Fruit fly (Drosophila melanogaster): ENCODE data around the gene bab2.

Gene bab2

dm6 chr3L:1204674-1205547 lies 27.8 kb upstream of the bab2 start, which contains the start of gene CG9119:
Gene CG9119, minus strand, starts transcription at chr3L:1204795.
- no peak for TF ChIP-seq dsf (GFP tag; optimal IDR thresholded peaks at IDR 0.05; ENCODE audit: borderline replicate concordance)
- TF ChIP-seq N (GFP tag; optimal IDR thresholded peaks at IDR 0.05): no peak
- TF ChIP-seq CG9705 (GFP tag; optimal IDR thresholded peaks at IDR 0.05): no peak
- TF ChIP-seq h (GFP tag; optimal IDR thresholded peaks at IDR 0.05): peak; percentile 59
- TF ChIP-seq Vsx2 (GFP tag; optimal IDR thresholded peaks at IDR 0.05; ENCODE audit: partially characterized antibody): no peak
- no peak for TF ChIP-seq Abd-B (GFP tag; optimal IDR thresholded peaks at IDR 0.05)
- peak; percentile 52 for TF ChIP-seq br (GFP tag; optimal IDR thresholded peaks at IDR 0.05)
- TF ChIP-seq GATAd (GFP tag; optimal IDR thresholded peaks at IDR 0.05): no peak
- TF ChIP-seq HLH106 (tag; optimal IDR thresholded peaks at IDR 0.05): peak; percentile 24
- no peak for TF ChIP-seq lola (GFP tag; optimal IDR thresholded peaks at IDR 0.05)
- no peak for TF ChIP-seq Dfd (GFP tag; optimal IDR thresholded peaks at IDR 0.05)
- no peak for TF ChIP-seq Rel (GFP tag; optimal IDR thresholded peaks at IDR 0.05)
- TF ChIP-seq Rel (tag; optimal IDR thresholded peaks at IDR 0.05): no peak
- TF ChIP-seq pan (optimal IDR thresholded peaks at IDR 0.05): no peak
- no peak for TF ChIP-seq woc (GFP tag; optimal IDR thresholded peaks at IDR 0.05)
- TF ChIP-seq Jra (GFP tag; optimal IDR thresholded peaks at IDR 0.05): no peak
- TF ChIP-seq Myc (optimal IDR thresholded peaks at IDR 0.05): no peak
- TF ChIP-seq Dif (GFP tag; optimal IDR thresholded peaks at IDR 0.05; ENCODE audit: partially characterized antibody): no peak
- TF ChIP-seq sv (GFP tag; optimal IDR thresholded peaks at IDR 0.05): peak; percentile 40
- TF ChIP-seq Hr78 (GFP tag; optimal IDR thresholded peaks at IDR 0.05): no peak
- TF ChIP-seq sage (GFP tag; optimal IDR thresholded peaks at IDR 0.05): no peak
- peak; percentile 6 for TF ChIP-seq psq (GFP tag; optimal IDR thresholded peaks at IDR 0.05)
- no peak for TF ChIP-seq dl (GFP tag; optimal IDR thresholded peaks at IDR 0.05; ENCODE audit: insufficient read depth in 1 of 2, partially characterized antibody in 2 of 2)
- TF ChIP-seq usp (GFP tag; optimal IDR thresholded peaks at IDR 0.05): no peak
- TF ChIP-seq OdsH (GFP tag; optimal IDR thresholded peaks at IDR 0.05): peak; percentile 46
- TF ChIP-seq brk (GFP tag; optimal IDR thresholded peaks at IDR 0.05): no peak
- peak; percentile 34 for TF ChIP-seq dmrt93B (GFP tag; optimal IDR thresholded peaks at IDR 0.05)
- TF ChIP-seq Hnf4 (GFP tag; optimal IDR thresholded peaks at IDR 0.05): no peak
- TF ChIP-seq jim (GFP tag; optimal IDR thresholded peaks at IDR 0.05): no peak
- peak; percentile 28 for TF ChIP-seq Sp1 (GFP tag; optimal IDR thresholded peaks at IDR 0.05)
- TF ChIP-seq CG32264 (GFP tag; optimal IDR thresholded peaks at IDR 0.05): no peak
- TF ChIP-seq Hr83 (GFP tag; optimal IDR thresholded peaks at IDR 0.05; ENCODE audit: poor library complexity, severe bottlenecking): no peak
- TF ChIP-seq CrebA (GFP tag; optimal IDR thresholded peaks at IDR 0.05; ENCODE audit: borderline replicate concordance): no peak
- TF ChIP-seq ey (GFP tag; optimal IDR thresholded peaks at IDR 0.05): peak; percentile 59
- TF ChIP-seq Mio (GFP tag; optimal IDR thresholded peaks at IDR 0.05): no peak
- TF ChIP-seq tai (GFP tag; optimal IDR thresholded peaks at IDR 0.05): no peak
- peak; percentile 27 for TF ChIP-seq rgr (GFP tag; optimal IDR thresholded peaks at IDR 0.05)
- TF ChIP-seq fru (GFP tag; optimal IDR thresholded peaks at IDR 0.05): peak; percentile 72
- TF ChIP-seq foxo (GFP tag; optimal IDR thresholded peaks at IDR 0.05): peak in 1 of 2 experiments; percentile 61

dm6 chr3L:1203855-1204431 lies 26.9 kb upstream of the bab2 start:
- TF ChIP-seq woc (GFP tag; optimal IDR thresholded peaks at IDR 0.05): no peak
- no peak for TF ChIP-seq N (GFP tag; optimal IDR thresholded peaks at IDR 0.05)
- TF ChIP-seq Dfd (GFP tag; optimal IDR thresholded peaks at IDR 0.05): peak; percentile 97

Data from whole organism, wandering third instar larva.